Worm (Caenorhabditis elegans): ENCODE data around the gene scl-9.

Gene scl-9

DNA sequence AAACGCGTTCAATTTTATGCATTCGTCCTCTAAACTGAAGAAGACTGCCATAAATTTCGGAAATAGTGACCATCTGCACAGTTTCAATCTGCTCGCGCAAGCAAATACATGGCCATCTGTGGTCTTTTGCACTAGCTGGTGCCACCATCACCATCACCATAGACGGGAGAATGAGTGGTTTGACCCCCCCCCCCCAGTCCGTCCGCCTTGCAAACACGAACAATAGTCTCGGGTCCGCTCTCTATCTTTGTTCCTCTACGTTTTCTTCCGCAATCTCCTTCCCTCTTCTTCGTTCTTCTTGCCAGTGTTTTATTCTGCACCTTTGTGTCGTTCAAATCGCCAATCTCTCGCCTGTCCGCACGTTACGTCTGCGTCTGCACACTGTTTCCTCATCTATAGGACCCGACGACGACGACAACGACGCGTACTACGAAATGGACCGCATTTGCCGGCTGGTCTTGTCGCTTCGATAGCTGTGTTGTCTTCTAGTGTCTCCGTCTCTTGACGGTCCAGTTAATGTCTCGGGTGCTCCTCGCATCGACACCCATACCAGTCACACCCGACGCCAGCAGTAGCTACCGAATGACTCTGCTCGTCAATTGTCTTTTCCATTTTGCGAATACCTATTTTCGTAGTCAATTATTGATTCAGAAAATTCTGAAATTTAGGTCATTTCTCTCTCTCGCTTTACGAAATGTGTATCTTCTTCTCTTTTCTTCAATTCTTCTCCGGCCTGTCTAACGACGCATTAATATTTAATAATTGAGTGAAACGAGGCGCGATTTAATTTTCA is 17.1 kb upstream of the scl-9 start (continued):
- TF ChIP-seq dsc-1 (tag; optimal IDR thresholded peaks at IDR 0.05) (peak; percentile 8), ztf-11 (tag; optimal IDR thresholded peaks at IDR 0.05) (peak in 1 of 2 experiments; percentile 17), ceh-8 (GFP tag; optimal IDR thresholded peaks at IDR 0.05) (no peak), fkh-10 (GFP tag; optimal IDR thresholded peaks at IDR 0.05) (no peak), C04F5.9 (tag; optimal IDR thresholded peaks at IDR 0.05) (no peak), egl-13 (tag; optimal IDR thresholded peaks at IDR 0.05) (no peak), ceh-82 (tag; optimal IDR thresholded peaks at IDR 0.05) (peak in 1 of 3 experiments; percentile 42), lin-14 (GFP tag; optimal IDR thresholded peaks at IDR 0.05) (peak; percentile 82), nhr-85 (tag) (peak; percentile 74), lsy-2 (tag; optimal IDR thresholded peaks at IDR 0.05) (peak in 1 of 2 experiments; percentile 11), ceh-90 (tag; optimal IDR thresholded peaks at IDR 0.05) (no peak), unc-30 (tag; optimal IDR thresholded peaks at IDR 0.05) (no peak), efl-1 (optimal IDR thresholded peaks at IDR 0.05) (peak in 1 of 2 experiments; percentile 3), efl-1 (GFP tag; optimal IDR thresholded peaks at IDR 0.05 in 1 of 2) (peak in 1 of 2 experiments; percentile 77), mep-1 (tag; optimal IDR thresholded peaks at IDR 0.05) (peak; percentile 32), vab-15 (tag; optimal IDR thresholded peaks at IDR 0.05) (no peak), sox-4 (tag; optimal IDR thresholded peaks at IDR 0.05) (no peak), nhr-47 (tag; optimal IDR thresholded peaks at IDR 0.05) (peak; percentile 22), rnt-1 (tag; optimal IDR thresholded peaks at IDR 0.05) (peak; percentile 21)

DNA sequence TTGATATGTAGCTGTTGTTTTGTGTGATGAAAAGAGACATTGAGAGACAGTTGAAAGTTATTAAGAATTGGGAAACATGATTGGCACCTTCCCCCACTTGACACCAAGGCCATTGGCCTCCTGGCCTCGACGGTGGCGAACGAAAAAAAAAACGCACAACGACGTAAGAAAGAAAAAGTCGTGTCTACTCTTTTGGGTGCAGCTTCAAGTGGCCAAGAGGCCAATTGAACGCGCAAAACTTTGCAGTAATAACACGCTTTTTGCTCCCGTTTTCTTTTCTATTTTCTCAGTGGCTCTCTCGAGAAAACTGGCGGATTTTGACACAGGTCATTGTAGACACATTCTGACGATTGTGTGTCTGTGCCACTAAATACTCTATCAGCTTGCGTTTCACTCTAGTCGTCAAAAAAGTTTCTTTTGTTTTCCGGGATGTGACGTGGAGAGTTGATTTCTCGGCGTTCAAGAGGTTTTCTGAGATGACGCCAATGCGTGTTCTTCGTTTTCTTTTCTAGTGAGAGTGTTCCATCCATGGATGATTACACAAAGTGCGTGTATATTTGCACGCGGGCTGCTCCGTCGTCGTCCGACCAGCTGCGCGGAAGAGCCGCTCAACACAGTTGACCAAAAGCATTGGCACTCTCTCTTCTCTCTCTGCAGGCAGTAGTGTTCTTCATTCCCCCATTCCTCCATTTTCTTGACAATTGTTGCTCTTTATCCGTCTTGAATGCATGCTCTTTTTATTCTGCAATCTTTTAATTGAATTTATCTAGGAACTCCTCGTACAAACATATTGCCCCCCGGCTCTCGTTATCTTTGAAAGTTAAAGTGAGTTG is 16.3 kb upstream of the scl-9 start:
- TF ChIP-seq efl-1 (optimal IDR thresholded peaks at IDR 0.05) = no peak
- peak in 1 of 2 experiments; percentile 55 for TF ChIP-seq efl-1 (GFP tag; optimal IDR thresholded peaks at IDR 0.05 in 1 of 2)
- no peak for TF ChIP-seq Y116A8C.19 (tag; optimal IDR thresholded peaks at IDR 0.05; ENCODE audit: borderline replicate concordance)

ce11 chrIV:13032153-13032552 is 14.8 kb upstream of the scl-9 start:
- TF ChIP-seq elt-2 (tag; optimal IDR thresholded peaks at IDR 0.05) (peak; percentile 8), efl-1 (optimal IDR thresholded peaks at IDR 0.05) (no peak), efl-1 (GFP tag; optimal IDR thresholded peaks at IDR 0.05 in 1 of 2) (peak in 1 of 2 experiments; percentile 77), lin-13 (GFP tag; optimal IDR thresholded peaks at IDR 0.05) (no peak), lin-35 (GFP tag; optimal IDR thresholded peaks at IDR 0.05) (peak in 1 of 2 experiments; percentile 24)

DNA sequence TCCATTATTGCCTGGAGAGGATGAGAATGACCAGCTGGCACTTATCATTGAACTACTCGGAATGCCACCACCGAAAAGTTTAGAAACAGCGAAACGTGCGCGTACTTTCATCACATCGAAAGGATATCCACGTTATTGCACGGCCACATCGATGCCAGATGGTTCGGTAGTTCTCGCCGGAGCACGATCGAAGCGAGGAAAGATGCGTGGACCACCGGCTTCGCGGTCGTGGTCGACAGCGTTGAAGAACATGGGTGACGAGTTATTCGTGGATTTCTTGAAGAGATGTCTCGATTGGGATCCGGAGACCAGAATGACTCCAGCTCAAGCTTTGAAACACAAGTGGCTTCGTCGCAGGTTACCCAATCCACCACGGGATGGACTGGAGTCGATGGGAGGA is 13.4 kb upstream of the scl-9 start:
- peak; percentile 20 for TF ChIP-seq dsc-1 (tag; optimal IDR thresholded peaks at IDR 0.05)
- no peak for TF ChIP-seq ets-5 (GFP tag; IDR thresholded peaks at IDR 0.05)
- TF ChIP-seq nhr-19 (GFP tag; conservative IDR thresholded peaks at IDR 0.05) = no peak
- TF ChIP-seq nhr-11 (tag; optimal IDR thresholded peaks at IDR 0.05) = no peak
- no peak for TF ChIP-seq nhr-28 (tag; optimal IDR thresholded peaks at IDR 0.05)
- TF ChIP-seq unc-130 (tag; optimal IDR thresholded peaks at IDR 0.05) = no peak
- TF ChIP-seq nhr-47 (tag; optimal IDR thresholded peaks at IDR 0.05) = peak; percentile 22
- TF ChIP-seq sup-37 (GFP tag; optimal IDR thresholded peaks at IDR 0.05) = no peak
- no peak for TF ChIP-seq pag-3 (tag; optimal IDR thresholded peaks at IDR 0.05; ENCODE audit: borderline replicate concordance, insufficient read depth)
- TF ChIP-seq unc-62 (GFP tag; optimal IDR thresholded peaks at IDR 0.05) = no peak

- TF ChIP-seq nhr-84 (tag; optimal IDR thresholded peaks at IDR 0.05) = no peak
- TF ChIP-seq nhr-237 (tag; optimal IDR thresholded peaks at IDR 0.05) = no peak
- no peak for TF ChIP-seq grh-1 (GFP tag; IDR thresholded peaks at IDR 0.05)
- no peak for TF ChIP-seq unc-30 (tag; optimal IDR thresholded peaks at IDR 0.05)
- TF ChIP-seq fkh-4 (tag; optimal IDR thresholded peaks at IDR 0.05; ENCODE audit: borderline replicate concordance) = no peak
- TF ChIP-seq dsc-1 (tag; optimal IDR thresholded peaks at IDR 0.05) = no peak
- no peak for TF ChIP-seq efl-1 (optimal IDR thresholded peaks at IDR 0.05)
- peak in 1 of 2 experiments; percentile 64 for TF ChIP-seq efl-1 (GFP tag; optimal IDR thresholded peaks at IDR 0.05 in 1 of 2)
- no peak for TF ChIP-seq isw-1 (GFP tag; IDR thresholded peaks at IDR 0.05)
These were observed 11.6 kb upstream of the scl-9 start for ce11 chrIV:13035302-13035701.

Measured in whole organism, L1 larva.